Worm (Caenorhabditis elegans) whole organism, L4/young adult: ENCODE measurements around the gene Y73F8A.15.
"Not testable (repeated sequence)": the region's sequence is repeated elsewhere in the genome, so short reads cannot be mapped to it uniquely, and the experiment has no call there.

ENCODE experiments used
- W03F9.2 ChIP-seq: fragments of 150-350 bp; optimal IDR thresholded peaks from 2 replicates; lab custom pipeline; 2014; ENCODE audit warnings: missing biosample characterization, missing genetic modification characterization
- dao-5 ChIP-seq: sonication (generic microtip); optimal IDR thresholded peaks from 2 replicates; lab custom pipeline; 2016; ENCODE audit warnings: missing genotype, missing genetic modification characterization, moderate library complexity, missing compliant biosample characterization
- him-1 ChIP-seq: sonication (generic microtip); optimal IDR thresholded peaks from 2 replicates; lab custom pipeline; 2016; ENCODE audit warnings: missing genotype, missing genetic modification reagents, missing genetic modification characterization, missing compliant biosample characterization

The Y73F8A.15 gene

DNA sequence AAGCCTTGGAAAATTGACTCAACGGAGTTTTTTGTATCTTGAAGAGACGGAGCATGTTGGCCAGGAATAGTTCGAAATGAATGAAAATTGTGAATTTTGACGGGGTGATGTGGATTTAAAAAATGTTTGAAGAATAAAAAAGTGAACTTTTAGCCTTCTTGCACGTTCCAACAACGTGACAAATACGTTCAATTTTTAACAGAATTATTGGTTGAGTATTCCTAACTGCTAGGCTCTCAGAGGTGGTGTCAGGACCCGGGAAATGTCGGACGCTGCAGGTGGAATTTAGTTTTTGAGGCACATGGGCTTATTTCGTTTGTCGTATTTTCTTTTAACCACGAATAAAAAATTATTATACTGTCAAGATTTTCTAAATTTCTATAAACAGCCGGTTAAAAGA is 2.4 kb upstream of the Y73F8A.15 start, which contains the start of gene Y73F8A.14:
TSS of gene Y73F8A.14 (minus strand) at position 101 of the 400 bp plus-strand sequence.
- not testable (repeated sequence) for TF ChIP-seq dao-5 (tag; lab: Kevin White, UChicago); W03F9.2; him-1 (tag; lab: Kevin White, UChicago)

DNA sequence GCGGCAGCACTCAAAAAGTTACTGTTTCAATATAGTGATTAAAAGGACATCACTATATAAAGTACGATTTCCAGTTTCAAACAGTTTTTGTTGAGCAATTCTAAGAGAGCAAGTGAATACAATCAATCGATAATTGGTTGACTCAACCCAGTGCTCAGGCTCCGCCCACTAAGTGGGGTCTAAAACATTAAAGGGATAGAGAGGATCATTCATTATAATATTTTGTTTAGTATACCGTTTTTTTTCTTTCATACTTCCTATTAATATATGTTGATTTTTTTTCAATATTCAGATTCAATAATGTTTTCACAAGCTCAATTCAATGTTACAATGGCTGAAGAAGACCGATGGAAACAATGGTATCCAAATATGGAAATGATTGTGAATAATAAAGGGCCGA is 2.2 kb downstream of the Y73F8A.15 start, which contains the start of gene tbx-39:
TSS of gene tbx-39 (plus strand) at position 301 of the 400 bp plus-strand sequence.
- TF ChIP-seq dao-5 (tag; lab: Kevin White, UChicago) (no peak), him-1 (tag; lab: Kevin White, UChicago) (no peak), W03F9.2 (no peak)

DNA sequence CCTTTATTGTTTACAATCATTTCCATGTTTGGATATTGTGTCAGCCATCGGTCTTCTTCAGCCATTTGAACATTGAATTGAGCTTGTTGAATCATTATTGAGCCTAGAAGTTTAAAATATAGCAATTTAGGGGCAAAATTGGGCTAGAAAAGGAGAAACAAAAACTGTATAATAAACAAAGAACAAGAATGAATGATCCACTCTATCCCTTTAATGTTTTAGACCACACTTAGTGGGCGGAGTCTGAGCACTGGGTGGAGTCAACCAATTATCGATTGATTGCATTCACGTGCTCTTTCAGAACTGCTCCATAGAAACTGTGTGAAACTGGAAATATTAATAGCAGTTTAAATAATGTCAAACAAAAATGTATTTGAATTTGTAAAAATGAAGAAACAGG is 6.7 kb downstream of the Y73F8A.15 start, which contains the start of gene tbx-40:
TSS of gene tbx-40 (minus strand) at position 101 of the 400 bp plus-strand sequence.
- no peak for TF ChIP-seq dao-5 (tag; lab: Kevin White, UChicago)
- no peak for TF ChIP-seq him-1 (tag; lab: Kevin White, UChicago)
- TF ChIP-seq W03F9.2, result no peak

DNA sequence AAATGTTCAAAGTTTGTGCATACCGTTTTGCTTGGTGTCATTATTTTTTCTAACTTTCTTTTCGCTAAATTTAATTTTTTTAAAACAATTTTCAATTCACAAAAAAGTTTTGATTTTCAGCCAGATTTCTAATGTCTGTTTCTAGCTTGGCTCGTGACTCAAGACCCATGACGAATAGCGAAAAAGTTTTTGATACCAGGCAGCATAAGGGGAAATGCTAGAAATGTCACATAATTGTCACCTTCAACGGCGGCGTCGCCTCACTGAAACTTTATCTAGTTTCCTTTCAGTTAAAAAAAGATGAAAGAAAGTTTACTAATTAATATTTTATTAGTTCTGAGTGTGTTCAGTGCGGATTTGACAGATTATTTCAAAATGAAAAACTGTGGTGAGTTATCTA is 15.4 kb downstream of the Y73F8A.15 start, which contains the start of gene irld-59:
TSS of gene irld-59 (plus strand) at position 301 of the 400 bp plus-strand sequence.
- TF ChIP-seq dao-5 (tag; lab: Kevin White, UChicago) (no peak), him-1 (tag; lab: Kevin White, UChicago) (no peak), W03F9.2 (no peak)

DNA sequence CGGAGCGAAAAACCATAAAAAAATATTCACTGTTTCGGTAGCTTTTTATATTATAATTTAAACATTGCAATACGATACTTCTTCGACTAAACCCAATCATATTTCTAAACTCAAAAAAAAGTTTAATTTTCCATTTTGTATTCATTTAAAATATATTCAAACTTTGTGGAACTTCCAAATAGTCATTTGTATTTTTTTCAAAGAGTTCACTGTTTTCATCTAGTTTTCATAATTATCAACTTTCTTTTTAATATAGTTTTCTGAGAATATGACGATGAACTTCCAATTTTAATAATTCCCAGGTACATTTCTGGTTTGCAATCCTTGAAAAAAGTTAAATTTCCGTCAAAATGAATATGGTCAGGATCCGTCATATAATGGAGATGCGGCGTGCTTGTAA is 39.9 kb downstream of the Y73F8A.15 start, which contains the start of gene cpna-4:
TSS of gene cpna-4 (plus strand) at position 301 of the 400 bp plus-strand sequence.
- no peak for TF ChIP-seq dao-5 (tag; lab: Kevin White, UChicago)

DNA sequence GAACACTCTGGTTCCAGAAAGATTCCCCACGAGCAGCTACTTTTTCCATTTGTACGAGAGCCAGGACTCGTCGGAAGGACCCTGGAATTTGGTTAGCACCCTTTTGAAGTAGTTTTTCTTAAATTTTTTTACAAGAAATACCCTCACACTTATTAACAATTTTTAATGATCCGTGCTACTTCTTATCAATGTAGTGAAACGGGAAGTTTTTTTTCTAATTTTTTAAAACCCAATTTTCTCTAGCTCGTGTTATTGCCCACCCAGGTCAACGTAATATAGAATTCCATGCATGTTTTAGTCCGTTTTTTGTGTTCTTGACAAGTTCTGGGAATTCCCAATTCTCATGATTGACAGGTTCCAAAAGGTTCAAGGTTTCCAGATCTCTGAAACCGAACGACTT is 40.5 kb downstream of the Y73F8A.15 start:
- no peak for TF ChIP-seq W03F9.2
- TF ChIP-seq him-1 (tag; lab: Kevin White, UChicago), result no peak
- TF ChIP-seq dao-5 (tag; lab: Kevin White, UChicago), result no peak
